Worm (Caenorhabditis elegans) whole organism, L1 larva: ENCODE results near the gene F46B6.4.
A peak's percentile ranks its signal among the peaks of the same experiment; 100 is the strongest.

Experiments
- C04F5.9 ChIP-seq: sonication (generic microtip); optimal IDR thresholded peaks from 2 replicates; lab custom pipeline; 2016; ENCODE audit warnings: missing genetic modification characterization, missing compliant biosample characterization
- C34B4.2 ChIP-seq: sonication (generic microtip); optimal IDR thresholded peaks from 2 replicates; lab custom pipeline; 2017; ENCODE audit warnings: mild to moderate bottlenecking, missing genetic modification characterization, missing compliant biosample characterization
- Y116A8C.19 ChIP-seq: sonication (generic microtip); optimal IDR thresholded peaks from 2 replicates; lab custom pipeline; 2016; ENCODE audit warnings: missing compliant biosample characterization, missing genetic modification characterization, borderline replicate concordance
- ama-1 ChIP-seq: fragments of 150-350 bp; optimal IDR thresholded peaks from 2 replicates; lab custom pipeline; 2014
- blmp-1 ChIP-seq: fragments of 150-350 bp; optimal IDR thresholded peaks from 2 replicates; lab custom pipeline; 2014; ENCODE audit warnings: missing biosample characterization, missing genetic modification characterization
- ceh-63 ChIP-seq: fragments of 200-800 bp; sonication (Bioruptor generic); optimal IDR thresholded peaks from 2 replicates; lab custom pipeline; 2018; ENCODE audit warnings: mild to moderate bottlenecking, missing genetic modification characterization, missing compliant biosample characterization
- ceh-88 ChIP-seq: fragments of 200-800 bp; sonication (Bioruptor generic); IDR thresholded peaks from 2 replicates; pipeline ENCODE4 v1.3.6; 2022; ENCODE audit warnings: missing genetic modification characterization, missing compliant biosample characterization
- ceh-90 ChIP-seq: sonication (generic microtip); optimal IDR thresholded peaks from 2 replicates; lab custom pipeline; 2016; ENCODE audit warnings: missing genetic modification characterization, missing compliant biosample characterization
- dsc-1 ChIP-seq: sonication (generic microtip); optimal IDR thresholded peaks from 2 replicates; lab custom pipeline; 2016; ENCODE audit warnings: mild to moderate bottlenecking, missing genetic modification characterization, missing compliant biosample characterization
- efl-1 ChIP-seq, 4 experiments: fragments of 150-350 bp; optimal IDR thresholded peaks in 3 of 4; peaks in 1 of 4; 1 replicate in 1 of 4; 2 replicates in 3 of 4; lab custom pipeline; 2014; ENCODE audit warnings: missing biosample characterization in 2 of 4, missing genetic modification characterization in 2 of 4, missing genetic modification reagents in 2 of 4
- efl-3 ChIP-seq: fragments of 200-800 bp; sonication (Bioruptor generic); optimal IDR thresholded peaks from 2 replicates; lab custom pipeline; 2018; ENCODE audit warnings: mild to moderate bottlenecking, missing genetic modification characterization, missing compliant biosample characterization
- egl-27 ChIP-seq, 2 experiments: fragments of 150-350 bp in 1 of 2; sonication (generic microtip); optimal IDR thresholded peaks; 3 replicates each; lab custom pipeline; 2017 to 2018; ENCODE audit warnings: missing biosample characterization in 2 of 2, missing genetic modification characterization in 2 of 2, missing genetic modification reagents in 2 of 2
- fkh-8 ChIP-seq: sonication (generic microtip); optimal IDR thresholded peaks from 2 replicates; lab custom pipeline; 2016; ENCODE audit warnings: mild to moderate bottlenecking, missing genetic modification characterization, missing compliant biosample characterization
- fos-1 ChIP-seq: fragments of 150-350 bp; optimal IDR thresholded peaks from 2 replicates; lab custom pipeline; 2014; ENCODE audit warnings: missing biosample characterization, missing genetic modification characterization
- grh-1 ChIP-seq: fragments of 200-800 bp; sonication (Bioruptor generic); IDR thresholded peaks from 2 replicates; pipeline ENCODE4 v1.3.6; 2022; ENCODE audit warnings: missing genetic modification reagents, missing genetic modification characterization, missing compliant biosample characterization
- hpl-2 ChIP-seq: fragments of 150-350 bp; optimal IDR thresholded peaks from 2 replicates; lab custom pipeline; 2014; ENCODE audit warnings: missing biosample characterization, missing genetic modification reagents, missing genetic modification characterization
- jun-1 ChIP-seq: fragments of 150-350 bp; optimal IDR thresholded peaks from 2 replicates; lab custom pipeline; 2014; ENCODE audit warnings: missing biosample characterization, missing genetic modification reagents, missing genetic modification characterization
- lin-14 ChIP-seq: fragments of 200-800 bp; sonication (Bioruptor generic); optimal IDR thresholded peaks from 2 replicates; lab custom pipeline; 2018; ENCODE audit warnings: mild to moderate bottlenecking, missing genetic modification characterization, moderate library complexity, missing compliant biosample characterization
- lin-15B ChIP-seq: fragments of 150-350 bp; sonication (generic microtip); optimal IDR thresholded peaks from 3 replicates; lab custom pipeline; 2014; ENCODE audit warnings: missing biosample characterization, missing genetic modification characterization
- lin-35 ChIP-seq, 2 experiments: fragments of 150-350 bp; optimal IDR thresholded peaks; 2 replicates each; lab custom pipeline; 2014; ENCODE audit warnings: missing biosample characterization in 2 of 2, missing genetic modification characterization in 2 of 2, missing genetic modification reagents in 2 of 2
- lsy-2 ChIP-seq, 2 experiments: fragments of 150-350 bp; optimal IDR thresholded peaks; 2 replicates each; lab custom pipeline; 2014; ENCODE audit warnings: missing biosample characterization in 2 of 2, missing genetic modification characterization in 2 of 2
- mab-9 ChIP-seq: fragments of 200-800 bp; sonication (Bioruptor generic); IDR thresholded peaks from 2 replicates; pipeline ENCODE4 v1.3.6; 2022; ENCODE audit warnings: missing genetic modification reagents, missing genetic modification characterization, missing compliant biosample characterization
- nhr-11 ChIP-seq: fragments of 150-350 bp; optimal IDR thresholded peaks from 2 replicates; lab custom pipeline; 2014; ENCODE audit warnings: missing biosample characterization, missing genetic modification characterization
- nhr-12 ChIP-seq: sonication (generic microtip); optimal IDR thresholded peaks from 2 replicates; lab custom pipeline; 2017; ENCODE audit warnings: missing biosample characterization, missing genetic modification characterization
- nhr-19 ChIP-seq: fragments of 200-800 bp; sonication (Bioruptor generic); conservative IDR thresholded peaks from 2 replicates; pipeline ENCODE4 v1.3.6; 2022; ENCODE audit warnings: missing genetic modification characterization, missing compliant biosample characterization
- nhr-84 ChIP-seq: sonication (generic microtip); optimal IDR thresholded peaks from 2 replicates; lab custom pipeline; 2017; ENCODE audit warnings: missing biosample characterization, missing genetic modification characterization
- nhr-90 ChIP-seq: sonication (generic microtip); optimal IDR thresholded peaks from 2 replicates; lab custom pipeline; 2016; ENCODE audit warnings: mild to moderate bottlenecking, missing genetic modification characterization, missing compliant biosample characterization; ENCODE audit not compliant: poor library complexity
- pag-3 ChIP-seq: sonication (generic microtip); optimal IDR thresholded peaks from 2 replicates; lab custom pipeline; 2017; ENCODE audit warnings: missing genetic modification characterization, mild to moderate bottlenecking, missing compliant biosample characterization, antibody characterized with exemption, borderline replicate concordance; ENCODE audit not compliant: insufficient read depth
- pqm-1 ChIP-seq: sonication (generic microtip); optimal IDR thresholded peaks from 3 replicates; lab custom pipeline; 2017; ENCODE audit warnings: missing biosample characterization, missing genetic modification characterization
- skn-1 ChIP-seq: fragments of 150-350 bp; optimal IDR thresholded peaks from 2 replicates; lab custom pipeline; 2014; ENCODE audit warnings: missing biosample characterization, missing genetic modification characterization
- sptf-1 ChIP-seq: fragments of 150-350 bp; optimal IDR thresholded peaks from 2 replicates; lab custom pipeline; 2014; ENCODE audit warnings: missing biosample characterization, missing genetic modification characterization
- unc-30 ChIP-seq: sonication (generic microtip); optimal IDR thresholded peaks from 2 replicates; lab custom pipeline; 2017; ENCODE audit warnings: missing biosample characterization, missing genetic modification characterization
- unc-86 ChIP-seq: sonication (generic microtip); optimal IDR thresholded peaks from 2 replicates; lab custom pipeline; 2016; ENCODE audit warnings: missing genetic modification characterization, missing compliant biosample characterization
- unc-98 ChIP-seq: fragments of 200-800 bp; sonication (Bioruptor generic); IDR thresholded peaks from 2 replicates; pipeline ENCODE4 v1.3.6; 2022; ENCODE audit warnings: missing genetic modification characterization, missing compliant biosample characterization
- ztf-11 ChIP-seq, 2 experiments: sonication (generic microtip); optimal IDR thresholded peaks; 2 replicates each; lab custom pipeline; 2016 to 2017; ENCODE audit warnings: missing genetic modification characterization in 2 of 2, missing biosample characterization in 1 of 2, missing compliant biosample characterization in 1 of 2

The F46B6.4 gene

ce11 chrV:9779418-9779817, at the start of gene F46B6.4:
Gene F46B6.4 (minus strand): TSS chrV:9779518.
- TF ChIP-seq mab-9 (no peak), blmp-1 (tag; lab: Kevin White, UChicago) (no peak), pqm-1 (tag; lab: Kevin White, UChicago) (no peak), egl-27 (tag; optimal IDR thresholded peaks at IDR 0.05; lab: Kevin White, UChicago) (no peak), C34B4.2 (tag; lab: Kevin White, UChicago) (no peak), C04F5.9 (tag; lab: Kevin White, UChicago) (no peak), ceh-63 (GFP tag; lab: Kevin White, UChicago) (no peak), nhr-11 (tag; lab: Kevin White, UChicago) (no peak), unc-98 (GFP tag; lab: Robert Waterston, UW) (no peak), hpl-2 (GFP tag; lab: Kevin White, UChicago) (no peak), unc-86 (tag; lab: Kevin White, UChicago) (no peak), skn-1 (no peak), fkh-8 (tag; lab: Kevin White, UChicago) (no peak), ztf-11 (tag; optimal IDR thresholded peaks at IDR 0.05; lab: Kevin White, UChicago) (no peak), lsy-2 (tag; optimal IDR thresholded peaks at IDR 0.05; lab: Kevin White, UChicago) (no peak), ama-1 (no peak), ceh-88 (no peak), nhr-84 (no peak), nhr-90 (no peak)

ce11 chrV:9824149-9824548, 44.8 kb upstream of the F46B6.4 start, which contains the start of gene str-2:
Gene str-2 (minus strand): TSS chrV:9824249.
- TF ChIP-seq lsy-2 (tag; optimal IDR thresholded peaks at IDR 0.05; lab: Kevin White, UChicago) (no peak), hpl-2 (GFP tag; lab: Kevin White, UChicago) (no peak), C04F5.9 (tag; lab: Kevin White, UChicago) (no peak), C34B4.2 (tag; lab: Kevin White, UChicago) (no peak), dsc-1 (tag; lab: Kevin White, UChicago) (no peak), pag-3 (no peak), nhr-19 (GFP tag; lab: Robert Waterston, UW) (no peak), fos-1 (tag; lab: Kevin White, UChicago) (no peak), grh-1 (GFP tag; lab: Robert Waterston, UW) (no peak), ceh-90 (no peak), nhr-12 (tag; lab: Kevin White, UChicago) (no peak), lin-14 (GFP tag; lab: Kevin White, UChicago) (no peak), jun-1 (tag; lab: Kevin White, UChicago) (no peak), sptf-1 (tag; lab: Kevin White, UChicago) (no peak), nhr-90 (no peak)

- TF ChIP-seq efl-3 (no peak), unc-30 (tag; lab: Kevin White, UChicago) (no peak), pqm-1 (tag; lab: Kevin White, UChicago) (no peak), lin-15B (tag; lab: Kevin White, UChicago) (no peak), ceh-88 (no peak)
- TF ChIP-seq, all 84 proteins: peak for 0
Measured at ce11 chrV:9821724-9822123, 42.4 kb upstream of the F46B6.4 start, which contains the start of gene str-193. Gene str-193 (minus strand): TSS chrV:9821824.

ce11 chrV:9816390-9816789, 37.1 kb upstream of the F46B6.4 start, which contains the start of gene sru-31:
Gene sru-31 (plus strand): TSS chrV:9816690.
- no peak for TF ChIP-seq Y116A8C.19 (tag; lab: Kevin White, UChicago)
- TF ChIP-seq efl-1 (optimal IDR thresholded peaks at IDR 0.05; lab: Kevin White, UChicago), result no peak
- TF ChIP-seq efl-1 (GFP tag; optimal IDR thresholded peaks at IDR 0.05 in 1 of 2; lab: Kevin White, UChicago), result peak in 1 of 2 experiments; percentile 58
- no peak for TF ChIP-seq lin-35 (GFP tag; optimal IDR thresholded peaks at IDR 0.05; lab: Kevin White, UChicago)
- TF ChIP-seq, all 84 proteins: peak for 1
